Worm (Caenorhabditis elegans) whole organism, late embryonic: ENCODE data around the gene ttx-1.

ENCODE experiments used
- C08G9.2 ChIP-seq: sonication (generic microtip); optimal IDR thresholded peaks from 2 replicates; lab custom pipeline; 2016; ENCODE audit warnings: mild to moderate bottlenecking, missing genetic modification characterization, moderate library complexity, missing compliant biosample characterization
- F13H6.1 ChIP-seq: sonication (generic microtip); optimal IDR thresholded peaks from 2 replicates; lab custom pipeline; 2016; ENCODE audit warnings: missing genetic modification characterization, missing compliant biosample characterization
- K02D7.2 ChIP-seq: sonication (generic microtip); optimal IDR thresholded peaks from 2 replicates; lab custom pipeline; 2017; ENCODE audit warnings: mild to moderate bottlenecking, missing genetic modification characterization, missing compliant biosample characterization
- Y22D7AL.16 ChIP-seq: sonication (generic microtip); optimal IDR thresholded peaks from 2 replicates; lab custom pipeline; 2016; ENCODE audit warnings: missing genetic modification characterization, missing compliant biosample characterization
- ama-1 ChIP-seq: fragments of 150-350 bp; optimal IDR thresholded peaks from 2 replicates; lab custom pipeline; 2014
- ceh-22 ChIP-seq: sonication (generic microtip); optimal IDR thresholded peaks from 2 replicates; lab custom pipeline; 2017; ENCODE audit warnings: missing biosample characterization, missing genetic modification characterization
- ceh-31 ChIP-seq: sonication (generic microtip); optimal IDR thresholded peaks from 2 replicates; lab custom pipeline; 2016; ENCODE audit warnings: missing genetic modification characterization, missing compliant biosample characterization
- ceh-34 ChIP-seq: sonication (generic microtip); optimal IDR thresholded peaks from 2 replicates; lab custom pipeline; 2016; ENCODE audit warnings: mild to moderate bottlenecking, missing genetic modification characterization, missing compliant biosample characterization
- ceh-45 ChIP-seq: fragments of 200-800 bp; sonication (Bioruptor generic); IDR thresholded peaks from 2 replicates; pipeline ENCODE4 v1.3.6; 2022; ENCODE audit warnings: missing genetic modification reagents, missing genetic modification characterization, missing compliant biosample characterization
- ceh-48 ChIP-seq: sonication (generic microtip); optimal IDR thresholded peaks from 2 replicates; lab custom pipeline; 2016; ENCODE audit warnings: missing genetic modification characterization, inconsistent platforms, missing compliant biosample characterization
- ceh-9 ChIP-seq: sonication (generic microtip); optimal IDR thresholded peaks from 2 replicates; lab custom pipeline; 2016; ENCODE audit warnings: mild to moderate bottlenecking, missing genetic modification characterization, inconsistent platforms, missing compliant biosample characterization
- che-1 ChIP-seq: sonication (generic microtip); optimal IDR thresholded peaks from 2 replicates; lab custom pipeline; 2016; ENCODE audit warnings: mild to moderate bottlenecking, missing genetic modification characterization, missing compliant biosample characterization
- dmd-4 ChIP-seq: sonication (generic microtip); optimal IDR thresholded peaks from 2 replicates; lab custom pipeline; 2016; ENCODE audit warnings: borderline replicate concordance, missing genetic modification characterization, missing compliant biosample characterization
- dve-1 ChIP-seq: sonication (generic microtip); optimal IDR thresholded peaks from 2 replicates; lab custom pipeline; 2017; ENCODE audit warnings: antibody characterized with exemption, mild to moderate bottlenecking, missing genetic modification characterization, missing compliant biosample characterization
- elt-2 ChIP-seq: sonication (generic microtip); optimal IDR thresholded peaks from 2 replicates; lab custom pipeline; 2016; ENCODE audit warnings: missing genetic modification reagents, missing genetic modification characterization, missing compliant biosample characterization
- fax-1 ChIP-seq: sonication (generic microtip); optimal IDR thresholded peaks from 2 replicates; lab custom pipeline; 2016; ENCODE audit warnings: missing genotype, missing genetic modification characterization, missing compliant biosample characterization
- gmeb-2 ChIP-seq: sonication (generic microtip); optimal IDR thresholded peaks from 2 replicates; lab custom pipeline; 2016; ENCODE audit warnings: missing genetic modification characterization, inconsistent platforms, missing compliant biosample characterization
- hlh-30 ChIP-seq: sonication (generic microtip); optimal IDR thresholded peaks from 2 replicates; lab custom pipeline; 2017; ENCODE audit warnings: antibody characterized with exemption, missing genetic modification characterization, missing compliant biosample characterization; ENCODE audit not compliant: insufficient read depth
- hlh-6 ChIP-seq: sonication (generic microtip); optimal IDR thresholded peaks from 2 replicates; lab custom pipeline; 2016; ENCODE audit warnings: missing genotype, missing genetic modification characterization, missing compliant biosample characterization
- hlh-8 ChIP-seq: sonication (generic microtip); optimal IDR thresholded peaks from 2 replicates; lab custom pipeline; 2016; ENCODE audit warnings: missing genotype, missing genetic modification characterization, missing compliant biosample characterization
- mec-3 ChIP-seq: sonication (generic microtip); optimal IDR thresholded peaks from 2 replicates; lab custom pipeline; 2016; ENCODE audit warnings: borderline replicate concordance, missing genetic modification characterization, missing compliant biosample characterization
- nhr-232 ChIP-seq: sonication (generic microtip); optimal IDR thresholded peaks from 2 replicates; lab custom pipeline; 2016; ENCODE audit warnings: missing genetic modification characterization, missing compliant biosample characterization
- npax-4 ChIP-seq: sonication (generic microtip); optimal IDR thresholded peaks from 2 replicates; lab custom pipeline; 2016; ENCODE audit warnings: missing genetic modification characterization, missing compliant biosample characterization
- pax-1 ChIP-seq: fragments of 150-350 bp; optimal IDR thresholded peaks from 2 replicates; lab custom pipeline; 2014; ENCODE audit warnings: missing biosample characterization, missing genetic modification characterization
- pha-2 ChIP-seq: sonication (generic microtip); optimal IDR thresholded peaks from 2 replicates; lab custom pipeline; 2017; ENCODE audit warnings: mild to moderate bottlenecking, missing genetic modification characterization, missing compliant biosample characterization
- pqm-1 ChIP-seq: sonication (generic microtip); optimal IDR thresholded peaks from 2 replicates; lab custom pipeline; 2016; ENCODE audit warnings: missing genetic modification characterization, missing compliant biosample characterization
- ref-2 ChIP-seq: sonication (generic microtip); optimal IDR thresholded peaks from 2 replicates; lab custom pipeline; 2016; ENCODE audit warnings: missing genetic modification characterization, missing compliant biosample characterization
- sdc-2 ChIP-seq: sonication (generic microtip); optimal IDR thresholded peaks from 2 replicates; lab custom pipeline; 2016; ENCODE audit warnings: missing genotype, missing genetic modification characterization, missing compliant biosample characterization
- sox-2 ChIP-seq: fragments of 200-800 bp; sonication (Bioruptor generic); IDR thresholded peaks from 2 replicates; pipeline ENCODE4 v1.3.6; 2022; ENCODE audit warnings: missing genetic modification reagents, missing genetic modification characterization, missing compliant biosample characterization
- ttx-3 ChIP-seq: sonication (generic microtip); optimal IDR thresholded peaks from 2 replicates; lab custom pipeline; 2016; ENCODE audit warnings: missing genetic modification reagents, missing genetic modification characterization, missing compliant biosample characterization
- unc-42 ChIP-seq: sonication (generic microtip); optimal IDR thresholded peaks from 2 replicates; lab custom pipeline; 2016; ENCODE audit warnings: missing genotype, missing genetic modification characterization, missing compliant biosample characterization
- unc-55 ChIP-seq: sonication (generic microtip); optimal IDR thresholded peaks from 2 replicates; lab custom pipeline; 2017; ENCODE audit warnings: missing biosample characterization, missing genetic modification reagents, missing genetic modification characterization

The ttx-1 gene

DNA sequence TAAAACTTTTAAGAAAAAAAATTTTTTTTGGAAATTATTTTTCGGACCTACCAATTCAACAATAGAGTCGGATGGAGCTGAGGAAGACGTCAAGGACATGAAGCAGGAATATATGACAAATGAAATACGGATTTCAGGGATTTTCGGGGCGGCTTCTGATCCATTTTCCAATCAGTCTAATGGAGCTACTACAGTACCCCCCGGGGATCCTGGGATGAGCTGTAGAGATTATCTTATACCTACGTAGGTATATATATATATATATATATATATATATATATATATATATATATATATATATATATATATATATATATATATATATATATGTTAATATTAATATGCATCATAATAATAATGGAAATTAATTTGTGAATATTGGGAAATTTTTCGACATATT, at the start of gene ttx-1:
TSS of gene ttx-1 (minus strand) at position 101 of the 400 bp plus-strand sequence.
- no peak for TF ChIP-seq K02D7.2 (tag; lab: Kevin White, UChicago)
- TF ChIP-seq dve-1 (tag; lab: Kevin White, UChicago) = no peak
- TF ChIP-seq fax-1 (tag; lab: Kevin White, UChicago) = no peak
- TF ChIP-seq sox-2 = no peak
- no peak for TF ChIP-seq pax-1 (tag; lab: Kevin White, UChicago)
- TF ChIP-seq ceh-31 = no peak
- TF ChIP-seq pqm-1 (tag; lab: Kevin White, UChicago) = no peak
- TF ChIP-seq hlh-30 (tag; lab: Kevin White, UChicago) = no peak
- TF ChIP-seq ttx-3 = no peak
- TF ChIP-seq mec-3 = no peak
- no peak for TF ChIP-seq ceh-34 (tag; lab: Kevin White, UChicago)
- no peak for TF ChIP-seq nhr-232 (tag; lab: Kevin White, UChicago)
- TF ChIP-seq, all 69 proteins: peak for 0

- TF ChIP-seq ceh-48 (peak; percentile 43), dve-1 (tag; lab: Kevin White, UChicago) (no peak)
These were observed 41.3 kb upstream of the ttx-1 start for ce11 chrV:20105210-20105793.

ce11 chrV:20104417-20104816, 40.4 kb upstream of the ttx-1 start:
- TF ChIP-seq ceh-48 (peak; percentile 52), sox-2 (no peak), elt-2 (tag; lab: Kevin White, UChicago) (no peak), K02D7.2 (tag; lab: Kevin White, UChicago) (no peak)

ce11 chrV:20097164-20097563, 33.2 kb upstream of the ttx-1 start:
- TF ChIP-seq dmd-4 (tag; lab: Kevin White, UChicago) = no peak
- no peak for TF ChIP-seq F13H6.1
- TF ChIP-seq hlh-6 = no peak
- TF ChIP-seq, all 69 proteins: peak for 0

DNA sequence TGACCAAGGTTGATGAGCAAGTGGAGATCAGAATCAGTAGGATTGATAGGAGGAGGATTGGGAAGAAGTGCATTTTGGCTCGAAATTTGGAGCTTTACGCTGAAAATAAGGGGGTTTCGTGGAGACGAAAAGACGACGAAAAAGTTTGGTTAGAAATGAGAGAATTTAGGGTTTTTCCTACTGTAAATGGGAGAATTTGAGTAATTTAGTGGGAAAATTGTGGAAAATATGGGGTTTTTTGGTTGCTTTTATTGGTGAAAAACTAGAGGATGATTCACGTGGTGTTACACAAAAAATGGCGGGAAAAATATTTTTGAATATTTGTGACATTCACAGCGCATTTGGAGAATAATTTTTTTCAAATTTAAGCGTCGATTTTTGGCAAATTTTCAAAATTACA, 30.9 kb upstream of the ttx-1 start, which contains the start of gene nlp-69:
TSS of gene nlp-69 (minus strand) at position 101 of the 400 bp plus-strand sequence.
- TF ChIP-seq pha-2 (tag; lab: Kevin White, UChicago) (no peak), ref-2 (tag; lab: Kevin White, UChicago) (no peak)

- TF ChIP-seq gmeb-2 (no peak), hlh-30 (tag; lab: Kevin White, UChicago) (no peak), hlh-8 (no peak), C08G9.2 (no peak), unc-42 (tag; lab: Kevin White, UChicago) (no peak), ref-2 (tag; lab: Kevin White, UChicago) (no peak), npax-4 (tag; lab: Kevin White, UChicago) (no peak), unc-55 (GFP tag; lab: Kevin White, UChicago) (no peak), sdc-2 (tag; lab: Kevin White, UChicago) (no peak), pha-2 (tag; lab: Kevin White, UChicago) (no peak), pax-1 (tag; lab: Kevin White, UChicago) (no peak), ama-1 (no peak), ceh-48 (no peak), Y22D7AL.16 (tag; lab: Kevin White, UChicago) (no peak), ceh-22 (tag; lab: Kevin White, UChicago) (no peak), ceh-45 (GFP tag; lab: Robert Waterston, UW) (no peak), ceh-9 (tag; lab: Kevin White, UChicago) (no peak), che-1 (tag; lab: Kevin White, UChicago) (no peak)
These were observed 30.0 kb upstream of the ttx-1 start for ce11 chrV:20093940-20094339.
